Worm (Caenorhabditis elegans) whole organism, early embryonic: ENCODE results near the gene gex-5.

Experiments used
- aly-1 ChIP-seq: sonication (generic microtip); optimal IDR thresholded peaks from 2 replicates; lab custom pipeline; 2016; ENCODE audit warnings: missing genetic modification characterization, missing compliant biosample characterization
- ama-1 ChIP-seq: fragments of 150-350 bp; optimal IDR thresholded peaks from 2 replicates; lab custom pipeline; 2014
- ceh-13 ChIP-seq: fragments of 200-800 bp; sonication (Bioruptor generic); optimal IDR thresholded peaks from 2 replicates; lab custom pipeline; 2018; ENCODE audit warnings: mild to moderate bottlenecking, missing genetic modification characterization, missing compliant biosample characterization
- ceh-36 ChIP-seq: sonication (generic microtip); optimal IDR thresholded peaks from 2 replicates; lab custom pipeline; 2016; ENCODE audit warnings: missing genetic modification characterization, inconsistent platforms, missing compliant biosample characterization
- ets-7 ChIP-seq: sonication (generic microtip); optimal IDR thresholded peaks from 2 replicates; lab custom pipeline; 2016; ENCODE audit warnings: missing genotype, missing genetic modification characterization, missing compliant biosample characterization
- flt-1 ChIP-seq: fragments of 200-800 bp; sonication (Bioruptor generic); IDR thresholded peaks from 2 replicates; pipeline ENCODE4 v1.3.6; 2022; ENCODE audit warnings: missing genetic modification characterization, missing compliant biosample characterization
- hmbx-1 ChIP-seq: sonication (generic microtip); optimal IDR thresholded peaks from 2 replicates; lab custom pipeline; 2016; ENCODE audit warnings: mild to moderate bottlenecking, missing genetic modification characterization, missing compliant biosample characterization
- pes-1 ChIP-seq: fragments of 200-800 bp; sonication (Bioruptor generic); IDR thresholded peaks from 2 replicates; pipeline ENCODE4 v1.3.6; 2022; ENCODE audit warnings: missing genetic modification reagents, missing genetic modification characterization, missing compliant biosample characterization
- scrt-1 ChIP-seq: fragments of 200-800 bp; sonication (Bioruptor generic); IDR thresholded peaks from 2 replicates; pipeline ENCODE4 v1.3.6; 2022; ENCODE audit warnings: missing genetic modification characterization, missing compliant biosample characterization
- sea-1 ChIP-seq: fragments of 200-800 bp; sonication (Bioruptor generic); conservative IDR thresholded peaks from 2 replicates; pipeline ENCODE4 v1.3.6; 2022; ENCODE audit warnings: missing genetic modification characterization, missing compliant biosample characterization
- tbx-37 ChIP-seq: fragments of 200-800 bp; sonication (Bioruptor generic); conservative IDR thresholded peaks from 2 replicates; pipeline ENCODE4 v1.3.6; 2022; ENCODE audit warnings: missing genetic modification reagents, missing genetic modification characterization, missing compliant biosample characterization
- tra-4 ChIP-seq: sonication (generic microtip); optimal IDR thresholded peaks from 2 replicates; lab custom pipeline; 2017; ENCODE audit warnings: missing genetic modification characterization, missing compliant biosample characterization

DNA sequence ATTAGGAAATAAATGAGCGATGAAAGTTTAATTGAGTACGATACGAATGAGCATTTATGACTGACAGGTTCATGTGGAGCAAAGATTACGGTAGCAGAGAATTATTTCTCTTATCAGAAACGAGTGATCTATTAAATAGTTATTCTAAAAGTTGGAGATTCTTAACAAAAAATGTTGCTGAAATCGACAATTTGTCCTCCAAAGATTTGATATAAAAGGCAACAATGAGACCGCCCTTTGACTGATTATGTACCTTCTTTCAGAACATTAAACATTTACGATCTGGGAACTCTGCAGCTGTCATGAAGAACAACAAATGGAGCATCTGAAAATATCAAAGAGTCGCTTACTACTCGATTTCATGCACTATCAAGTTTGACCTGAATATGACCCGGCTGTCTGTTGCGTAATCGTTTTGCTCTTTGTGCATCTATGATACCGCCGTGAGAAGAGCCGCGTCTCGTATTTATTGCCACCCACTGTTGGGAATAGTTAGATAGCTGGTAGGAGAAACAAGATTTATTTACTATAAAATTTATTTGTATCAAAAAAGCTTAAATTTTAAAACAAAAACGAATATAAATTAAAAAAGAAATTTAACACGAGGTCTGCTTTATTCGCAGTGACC, 27.9 kb upstream of the gex-5 start, which contains the start of gene pal-1:
- TF ChIP-seq tra-4 (no peak), scrt-1 (no peak), ama-1 (lab: Kevin White, UChicago) (no peak), hmbx-1 (tag; lab: Kevin White, UChicago) (no peak), ets-7 (tag; lab: Kevin White, UChicago) (no peak), aly-1 (tag; lab: Kevin White, UChicago) (no peak), flt-1 (no peak), ceh-13 (GFP tag; lab: Kevin White, UChicago) (no peak), pes-1 (no peak), tbx-37 (GFP tag; lab: Robert Waterston, UW) (no peak), sea-1 (GFP tag; lab: Robert Waterston, UW) (no peak), ceh-36 (no peak)
